Fruit fly (Drosophila melanogaster) whole organism, prepupa: Measurements from ENCODE around the gene CG42264.

Experiments used
- Blimp-1 ChIP-seq: fragments of 200-800 bp; sonication (Bioruptor generic); optimal IDR thresholded peaks from 3 replicates; lab custom pipeline; 2017; ENCODE audit warnings: missing biosample characterization, missing genetic modification characterization, mild to moderate bottlenecking, moderate library complexity, missing genetic modification reagents
- CG10631 ChIP-seq: fragments of 200-800 bp; sonication (Bioruptor generic); optimal IDR thresholded peaks from 2 replicates; lab custom pipeline; 2016; ENCODE audit warnings: missing biosample characterization, missing genetic modification characterization
- CG11294 ChIP-seq: fragments of 200-800 bp; sonication (Bioruptor generic); IDR thresholded peaks from 2 replicates; pipeline ENCODE4 v1.3.6; 2022; ENCODE audit warnings: missing biosample characterization, missing genetic modification characterization
- CG1621 ChIP-seq: fragments of 200-800 bp; sonication (Bioruptor generic); optimal IDR thresholded peaks from 3 replicates; lab custom pipeline; 2018; ENCODE audit warnings: missing biosample characterization, mild to moderate bottlenecking, missing genetic modification characterization
- CG16779 ChIP-seq: fragments of 200-800 bp; sonication (Bioruptor generic); optimal IDR thresholded peaks from 3 replicates; lab custom pipeline; 2017; ENCODE audit warnings: missing biosample characterization, mild to moderate bottlenecking, missing genetic modification characterization
- CG31627 ChIP-seq: fragments of 200-800 bp; sonication (Bioruptor generic); optimal IDR thresholded peaks from 3 replicates; lab custom pipeline; 2016; ENCODE audit warnings: missing biosample characterization, missing genetic modification characterization
- CG32006 ChIP-seq: fragments of 200-800 bp; sonication (Bioruptor generic); optimal IDR thresholded peaks from 3 replicates; lab custom pipeline; 2017; ENCODE audit warnings: missing biosample characterization, mild to moderate bottlenecking, missing genetic modification characterization
- CG34406 ChIP-seq: fragments of 200-800 bp; sonication (Bioruptor generic); optimal IDR thresholded peaks from 3 replicates; lab custom pipeline; 2016; ENCODE audit warnings: missing biosample characterization, missing genetic modification characterization
- CG4318 ChIP-seq: fragments of 200-800 bp; sonication (Bioruptor generic); optimal IDR thresholded peaks from 3 replicates; lab custom pipeline; 2017; ENCODE audit warnings: missing biosample characterization, mild to moderate bottlenecking, missing genetic modification characterization
- CG6163 ChIP-seq: fragments of 200-800 bp; sonication (Bioruptor generic); IDR thresholded peaks from 3 replicates; pipeline ENCODE4 v1.3.6; 2022; ENCODE audit warnings: missing biosample characterization, missing genetic modification characterization
- CG6276 ChIP-seq: fragments of 200-800 bp; sonication (Bioruptor generic); optimal IDR thresholded peaks from 2 replicates; lab custom pipeline; 2017; ENCODE audit warnings: missing biosample characterization, mild to moderate bottlenecking, missing genetic modification characterization
- CG6792 ChIP-seq: fragments of 200-800 bp; sonication (Bioruptor generic); optimal IDR thresholded peaks from 3 replicates; lab custom pipeline; 2016; ENCODE audit warnings: missing biosample characterization, missing genetic modification characterization
- CG6854 ChIP-seq: fragments of 200-800 bp; sonication (Bioruptor generic); optimal IDR thresholded peaks from 2 replicates; lab custom pipeline; 2017; ENCODE audit warnings: missing biosample characterization, mild to moderate bottlenecking, missing genetic modification characterization
- CG7368 ChIP-seq: fragments of 200-800 bp; sonication (Bioruptor generic); optimal IDR thresholded peaks from 3 replicates; lab custom pipeline; 2016; ENCODE audit warnings: missing biosample characterization, missing genetic modification characterization
- CG8119 ChIP-seq: fragments of 200-800 bp; sonication (Bioruptor generic); IDR thresholded peaks from 3 replicates; pipeline ENCODE4 v1.3.6; 2022; ENCODE audit warnings: missing biosample characterization, missing genetic modification characterization
- CG8319 ChIP-seq: fragments of 200-800 bp; sonication (Bioruptor generic); optimal IDR thresholded peaks from 3 replicates; lab custom pipeline; 2016; ENCODE audit warnings: missing biosample characterization, missing genetic modification characterization
- CG8632 ChIP-seq: fragments of 200-800 bp; sonication (Bioruptor generic); optimal IDR thresholded peaks from 3 replicates; lab custom pipeline; 2016; ENCODE audit warnings: missing biosample characterization, missing genetic modification characterization
- CG9139 ChIP-seq: fragments of 200-800 bp; sonication (Bioruptor generic); optimal IDR thresholded peaks from 3 replicates; lab custom pipeline; 2017; ENCODE audit warnings: missing biosample characterization, mild to moderate bottlenecking, missing genetic modification characterization
- Eip75B ChIP-seq: fragments of 200-800 bp; sonication (Bioruptor generic); optimal IDR thresholded peaks from 3 replicates; lab custom pipeline; 2016; ENCODE audit warnings: missing biosample characterization, missing genetic modification characterization
- Eip78C ChIP-seq: fragments of 200-800 bp; sonication (Bioruptor generic); peaks from one replicate; lab custom pipeline; 2016; ENCODE audit warnings: missing biosample characterization, missing genetic modification characterization
- Eip93F ChIP-seq: fragments of 200-800 bp; sonication (Bioruptor generic); optimal IDR thresholded peaks from 2 replicates; lab custom pipeline; 2016; ENCODE audit warnings: missing biosample characterization, mild to moderate bottlenecking, missing genetic modification characterization
- Ets21C ChIP-seq: fragments of 200-800 bp; sonication (Bioruptor generic); optimal IDR thresholded peaks from 3 replicates; lab custom pipeline; 2016; ENCODE audit warnings: missing biosample characterization, missing genetic modification characterization
- Ets96B ChIP-seq: fragments of 200-800 bp; optimal IDR thresholded peaks from 2 replicates; lab custom pipeline; 2019; ENCODE audit warnings: missing biosample characterization, mild to moderate bottlenecking, missing genetic modification characterization, moderate library complexity
- Gug ChIP-seq: fragments of 200-800 bp; sonication (Bioruptor generic); IDR thresholded peaks from 2 replicates; pipeline ENCODE4 v1.3.6; 2022; ENCODE audit warnings: missing biosample characterization, missing genetic modification characterization
- Hr38 ChIP-seq: sonication (Bioruptor generic); optimal IDR thresholded peaks from 2 replicates; lab custom pipeline; 2016; ENCODE audit warnings: missing biosample characterization, missing genetic modification characterization
- Hr4 ChIP-seq: fragments of 200-800 bp; sonication (Bioruptor generic); optimal IDR thresholded peaks from 3 replicates; lab custom pipeline; 2016; ENCODE audit warnings: missing biosample characterization, missing genetic modification characterization
- Lpt ChIP-seq: fragments of 200-800 bp; sonication (Bioruptor generic); optimal IDR thresholded peaks from 3 replicates; lab custom pipeline; 2016; ENCODE audit warnings: missing biosample characterization, missing genetic modification characterization
- Met ChIP-seq: fragments of 200-800 bp; sonication (Bioruptor generic); optimal IDR thresholded peaks from 3 replicates; lab custom pipeline; 2016; ENCODE audit warnings: missing biosample characterization, missing genetic modification characterization
- Sox102F ChIP-seq: fragments of 200-800 bp; sonication (Bioruptor generic); optimal IDR thresholded peaks from 2 replicates; lab custom pipeline; 2016; ENCODE audit warnings: missing biosample characterization, mild to moderate bottlenecking, missing genetic modification characterization
- Sox14 ChIP-seq: fragments of 200-800 bp; sonication (Bioruptor generic); optimal IDR thresholded peaks from 3 replicates; lab custom pipeline; 2016; ENCODE audit warnings: missing biosample characterization, missing genetic modification characterization
- Sox15 ChIP-seq: fragments of 200-800 bp; sonication (Bioruptor generic); optimal IDR thresholded peaks from 3 replicates; lab custom pipeline; 2016; ENCODE audit warnings: missing biosample characterization, missing genetic modification characterization
- achi ChIP-seq: fragments of 200-800 bp; sonication (Bioruptor generic); optimal IDR thresholded peaks from 3 replicates; lab custom pipeline; 2016; ENCODE audit warnings: missing biosample characterization, missing genetic modification characterization
- dac ChIP-seq: fragments of 200-800 bp; sonication (Bioruptor generic); optimal IDR thresholded peaks from 2 replicates; lab custom pipeline; 2017; ENCODE audit warnings: missing biosample characterization, mild to moderate bottlenecking, missing genetic modification characterization
- dsx ChIP-seq: fragments of 200-800 bp; optimal IDR thresholded peaks from 3 replicates; lab custom pipeline; 2019; ENCODE audit warnings: missing biosample characterization, mild to moderate bottlenecking, missing genetic modification characterization, moderate library complexity; ENCODE audit not compliant: poor library complexity, severe bottlenecking
- eg ChIP-seq: fragments of 200-800 bp; sonication (Bioruptor generic); IDR thresholded peaks from 3 replicates; pipeline ENCODE4 v1.3.6; 2022; ENCODE audit warnings: missing biosample characterization, missing genetic modification characterization
- esn ChIP-seq: fragments of 200-800 bp; sonication (Bioruptor generic); optimal IDR thresholded peaks from 2 replicates; lab custom pipeline; 2016; ENCODE audit warnings: missing biosample characterization, mild to moderate bottlenecking, missing genetic modification characterization, moderate library complexity
- fd85E ChIP-seq: fragments of 200-800 bp; sonication (Bioruptor generic); optimal IDR thresholded peaks from 3 replicates; lab custom pipeline; 2016; ENCODE audit warnings: missing biosample characterization, missing genetic modification characterization
- fkh ChIP-seq: fragments of 200-800 bp; sonication (Bioruptor generic); optimal IDR thresholded peaks from 3 replicates; lab custom pipeline; 2017; ENCODE audit warnings: missing biosample characterization, mild to moderate bottlenecking, missing genetic modification characterization, moderate library complexity
- lz ChIP-seq: fragments of 200-800 bp; sonication (Bioruptor generic); optimal IDR thresholded peaks from 3 replicates; lab custom pipeline; 2016; ENCODE audit warnings: missing biosample characterization, missing genetic modification characterization
- net ChIP-seq: fragments of 200-800 bp; sonication (Bioruptor generic); optimal IDR thresholded peaks from 3 replicates; lab custom pipeline; 2016; ENCODE audit warnings: missing biosample characterization, missing genetic modification characterization
- pdm3 ChIP-seq: fragments of 200-800 bp; sonication (Bioruptor generic); optimal IDR thresholded peaks from 3 replicates; lab custom pipeline; 2016; ENCODE audit warnings: missing biosample characterization, missing genetic modification characterization
- salr ChIP-seq, 2 experiments: fragments of 200-800 bp; sonication (Bioruptor generic); optimal IDR thresholded peaks; 3 replicates each; lab custom pipeline; 2016 to 2018; ENCODE audit warnings: missing biosample characterization in 2 of 2, missing genetic modification characterization in 2 of 2, mild to moderate bottlenecking in 1 of 2
- spab ChIP-seq: fragments of 200-800 bp; sonication (Bioruptor generic); optimal IDR thresholded peaks from 2 replicates; lab custom pipeline; 2017; ENCODE audit warnings: missing biosample characterization, mild to moderate bottlenecking, missing genetic modification characterization, missing genetic modification reagents
- ss ChIP-seq, 2 experiments: fragments of 200-800 bp; sonication (Bioruptor generic); optimal IDR thresholded peaks; 2 replicates in 1 of 2; 3 replicates in 1 of 2; lab custom pipeline; 2017 to 2018; ENCODE audit warnings: mild to moderate bottlenecking in 2 of 2, missing biosample characterization in 2 of 2, missing genetic modification characterization in 2 of 2, moderate library complexity in 1 of 2
- svp ChIP-seq: fragments of 200-800 bp; sonication (Bioruptor generic); peaks from one replicate; lab custom pipeline; 2016; ENCODE audit warnings: missing biosample characterization, missing genetic modification characterization
- topi ChIP-seq: fragments of 200-800 bp; sonication (Bioruptor generic); optimal IDR thresholded peaks from 3 replicates; lab custom pipeline; 2016; ENCODE audit warnings: missing biosample characterization, missing genetic modification characterization
- vri ChIP-seq: fragments of 200-800 bp; sonication (Bioruptor generic); optimal IDR thresholded peaks from 3 replicates; lab custom pipeline; 2016; ENCODE audit warnings: missing biosample characterization, mild to moderate bottlenecking, missing genetic modification characterization

The CG42264 gene

dm6 chrX:5770730-5771181, 5.7 kb downstream of the CG42264 start, which contains the start of gene CG3097 (continued):
- TF ChIP-seq Ets96B (tag; lab: Kevin White, UChicago) (no peak), ss (GFP tag; optimal IDR thresholded peaks at IDR 0.05; lab: Kevin White, UChicago) (peak; percentile 22 to 30), CG8632 (GFP tag; lab: Kevin White, UChicago) (no peak), Sox15 (GFP tag; lab: Kevin White, UChicago) (no peak), CG6792 (GFP tag; lab: Kevin White, UChicago) (no peak), salr (GFP tag; optimal IDR thresholded peaks at IDR 0.05; lab: Kevin White, UChicago) (no peak), esn (GFP tag; lab: Kevin White, UChicago) (no peak), CG6163 (GFP tag; lab: Robert Waterston, UW) (peak; percentile 23; the same call in 1 of the 3 replicates), Eip93F (GFP tag; lab: Kevin White, UChicago) (no peak), CG10631 (no peak), Ets21C (no peak), CG16779 (tag; lab: Kevin White, UChicago) (no peak), CG1621 (peak; percentile 13), CG31627 (GFP tag; lab: Kevin White, UChicago) (no peak)

dm6 chrX:5768602-5769251, 7.7 kb downstream of the CG42264 start:
- TF ChIP-seq Eip78C (GFP tag; lab: Kevin White, UChicago) (peak; percentile 63), Met (no peak), vri (GFP tag; lab: Kevin White, UChicago) (no peak), fkh (GFP tag; lab: Kevin White, UChicago) (peak; percentile 70), CG8119 (no peak), ss (GFP tag; optimal IDR thresholded peaks at IDR 0.05; lab: Kevin White, UChicago) (peak; percentile 72 to 74), CG4318 (GFP tag; lab: Kevin White, UChicago) (no peak), Sox102F (GFP tag; lab: Kevin White, UChicago) (no peak), CG6276 (no peak), CG8319 (GFP tag; lab: Kevin White, UChicago) (no peak), Gug (GFP tag; lab: Robert Waterston, UW) (no peak), Ets21C (no peak), CG6163 (GFP tag; lab: Robert Waterston, UW) (peak; percentile 61; the same call in 2 of the 3 replicates), dac (no peak), svp (GFP tag; lab: Kevin White, UChicago) (no peak), esn (GFP tag; lab: Kevin White, UChicago) (no peak), spab (GFP tag; lab: Kevin White, UChicago) (peak; percentile 45), CG32006 (GFP tag; lab: Kevin White, UChicago) (no peak), Lpt (no peak), net (no peak), CG9139 (GFP tag; lab: Kevin White, UChicago) (peak; percentile 76), dsx (peak; percentile 41), Eip75B (GFP tag; lab: Kevin White, UChicago) (peak; percentile 24), eg (GFP tag; lab: Robert Waterston, UW) (no peak), topi (GFP tag; lab: Kevin White, UChicago) (no peak), CG1621 (peak; percentile 35), CG34406 (GFP tag; lab: Kevin White, UChicago) (no peak), Ets96B (tag; lab: Kevin White, UChicago) (peak; percentile 20), CG31627 (GFP tag; lab: Kevin White, UChicago) (no peak), pdm3 (no peak), CG6854 (GFP tag; lab: Kevin White, UChicago) (peak; percentile 61), Blimp-1 (GFP tag; lab: Kevin White, UChicago) (peak; percentile 86), CG6792 (GFP tag; lab: Kevin White, UChicago) (no peak), CG7368 (GFP tag; lab: Kevin White, UChicago) (no peak), Eip93F (GFP tag; lab: Kevin White, UChicago) (no peak), CG11294 (GFP tag; lab: Robert Waterston, UW) (no peak), Hr38 (GFP tag; lab: Kevin White, UChicago) (no peak), Sox14 (GFP tag; lab: Kevin White, UChicago) (no peak), salr (GFP tag; optimal IDR thresholded peaks at IDR 0.05; lab: Kevin White, UChicago) (no peak), CG16779 (tag; lab: Kevin White, UChicago) (peak; percentile 25), fd85E (GFP tag; lab: Kevin White, UChicago) (no peak), Hr4 (no peak), achi (GFP tag; lab: Kevin White, UChicago) (no peak), lz (GFP tag; lab: Kevin White, UChicago) (no peak)
